ENCODE assay signal across 4 fruit fly cellular contexts in genomic region chr3R:23757912-23758607, dm6.
TF ChIP-seq lines count a peak whose summit lies in the region.

TSS of gene PTPMT1 (plus strand) at chr3R:23758339.
TSS of gene Hrd3 (minus strand) at chr3R:23758557.

TF ChIP-seq in whole organism, adult, 20 proteins besides CTCF, POLR2A, EP300 and RAD21 (continued from another document):
- TF ChIP-seq CG5204 (GFP tag; optimal IDR thresholded peaks at IDR 0.05; lab: Kevin White, UChicago): peak; percentile 99
- peak; percentile 98 for TF ChIP-seq Crg-1 (GFP tag; optimal IDR thresholded peaks at IDR 0.05; lab: Kevin White, UChicago)

TF ChIP-seq in whole organism, embryonic, 481 proteins besides CTCF, POLR2A, EP300 and RAD21 (continued from another document and continues in another):
- TF ChIP-seq Fer3 (tag; optimal IDR thresholded peaks at IDR 0.05; lab: Kevin White, UChicago): peak; percentile 97
- TF ChIP-seq phol (tag; optimal IDR thresholded peaks at IDR 0.05; lab: Kevin White, UChicago): peak; percentile 99
- TF ChIP-seq Oli (tag; optimal IDR thresholded peaks at IDR 0.05; lab: Kevin White, UChicago): peak; percentile 99
- no peak for TF ChIP-seq unc-4 (GFP tag; IDR thresholded peaks at IDR 0.05; lab: Robert Waterston, UW; ENCODE audit: partially characterized antibody)
- peak in 1 of 2 experiments; percentile 95 for TF ChIP-seq Dfd (GFP tag; optimal IDR thresholded peaks at IDR 0.05; lab: Kevin White, UChicago)
- TF ChIP-seq HHEX (GFP tag; optimal IDR thresholded peaks at IDR 0.05; lab: Kevin White, UChicago): peak; percentile 99
- TF ChIP-seq CG15269 (tag; optimal IDR thresholded peaks at IDR 0.05; lab: Kevin White, UChicago): peak; percentile 99
- peak; percentile 96 for TF ChIP-seq ewg (GFP tag; optimal IDR thresholded peaks at IDR 0.05; lab: Kevin White, UChicago)
- peak; percentile 96 for TF ChIP-seq klu (GFP tag; IDR thresholded peaks at IDR 0.05; lab: Robert Waterston, UW)
- TF ChIP-seq CG18476 (GFP tag; optimal IDR thresholded peaks at IDR 0.05; lab: Kevin White, UChicago): peak; percentile 99
- peak; percentile 72 for TF ChIP-seq stwl (tag; optimal IDR thresholded peaks at IDR 0.05; lab: Kevin White, UChicago)
- peak; percentile 92 for TF ChIP-seq CG10959 (GFP tag; IDR thresholded peaks at IDR 0.05; lab: Robert Waterston, UW)
- peak; percentile 96 for TF ChIP-seq zfh1 (GFP tag; IDR thresholded peaks at IDR 0.05; lab: Robert Waterston, UW)
- peak; percentile 98 for TF ChIP-seq cato (GFP tag; optimal IDR thresholded peaks at IDR 0.05; lab: Kevin White, UChicago; ENCODE audit: borderline replicate concordance)
- TF ChIP-seq dm (GFP tag; optimal IDR thresholded peaks at IDR 0.05; lab: Kevin White, UChicago): peak; percentile 92
- TF ChIP-seq dan (GFP tag; IDR thresholded peaks at IDR 0.05; lab: Robert Waterston, UW): peak; percentile 89
- TF ChIP-seq CG33213 (GFP tag; optimal IDR thresholded peaks at IDR 0.05; lab: Kevin White, UChicago): peak; percentile 94
- TF ChIP-seq lola (GFP tag; optimal IDR thresholded peaks at IDR 0.05; lab: Kevin White, UChicago): peak in 1 of 3 experiments; percentile 99
- peak; percentile 95 for TF ChIP-seq ab (GFP tag; optimal IDR thresholded peaks at IDR 0.05; lab: Kevin White, UChicago)
- TF ChIP-seq Xrp1 (GFP tag; IDR thresholded peaks at IDR 0.05; lab: Robert Waterston, UW): peak; percentile 97
- peak; percentile 99 for TF ChIP-seq Usf (GFP tag; optimal IDR thresholded peaks at IDR 0.05; lab: Kevin White, UChicago)
- TF ChIP-seq dati (GFP tag; IDR thresholded peaks at IDR 0.05; lab: Robert Waterston, UW): peak; percentile 80
- TF ChIP-seq pan (optimal IDR thresholded peaks at IDR 0.05; lab: Kevin White, UChicago): no peak
- TF ChIP-seq pan (GFP tag; optimal IDR thresholded peaks at IDR 0.05 in 1 of 2, IDR thresholded peaks at IDR 0.05 in 1 of 2): peak in 1 of 2 experiments; percentile 93
- peak; percentile 95 for TF ChIP-seq CG7372 (GFP tag; IDR thresholded peaks at IDR 0.05; lab: Robert Waterston, UW)
- TF ChIP-seq CG8089 (GFP tag; optimal IDR thresholded peaks at IDR 0.05; lab: Kevin White, UChicago): peak; percentile 94
- peak; percentile 88 for TF ChIP-seq ase (GFP tag; IDR thresholded peaks at IDR 0.05; lab: Robert Waterston, UW)
- peak; percentile 95 for TF ChIP-seq E2f1 (GFP tag; IDR thresholded peaks at IDR 0.05; lab: Robert Waterston, UW)
- TF ChIP-seq CG5180 (GFP tag; optimal IDR thresholded peaks at IDR 0.05; lab: Kevin White, UChicago): peak; percentile 92
- TF ChIP-seq BtbVII (GFP tag; optimal IDR thresholded peaks at IDR 0.05; lab: Kevin White, UChicago): peak; percentile 98
- TF ChIP-seq Kr (GFP tag; optimal IDR thresholded peaks at IDR 0.05; lab: Kevin White, UChicago): peak; percentile 84
- peak; percentile 97 for TF ChIP-seq CG11695 (GFP tag; IDR thresholded peaks at IDR 0.05; lab: Robert Waterston, UW)
- peak; percentile 94 for TF ChIP-seq ttk (GFP tag; IDR thresholded peaks at IDR 0.05; lab: Robert Waterston, UW)
- TF ChIP-seq Dad (GFP tag; optimal IDR thresholded peaks at IDR 0.05; lab: Kevin White, UChicago): peak; percentile 97
- peak; percentile 89 for TF ChIP-seq wdn (GFP tag; IDR thresholded peaks at IDR 0.05; lab: Robert Waterston, UW)
- peak; percentile 82 for TF ChIP-seq luna (GFP tag; optimal IDR thresholded peaks at IDR 0.05; lab: Kevin White, UChicago)
- TF ChIP-seq CG4730 (GFP tag; IDR thresholded peaks at IDR 0.05; lab: Robert Waterston, UW): peak; percentile 94
- peak; percentile 82 for TF ChIP-seq CG7928 (GFP tag; optimal IDR thresholded peaks at IDR 0.05; lab: Kevin White, UChicago)
- TF ChIP-seq CG2678 (tag; optimal IDR thresholded peaks at IDR 0.05; lab: Kevin White, UChicago): peak; percentile 99
- TF ChIP-seq Stat92E (GFP tag; optimal IDR thresholded peaks at IDR 0.05; lab: Kevin White, UChicago): peak in 1 of 3 experiments; percentile 96
- peak; percentile 84 for TF ChIP-seq MBD-R2 (GFP tag; IDR thresholded peaks at IDR 0.05; lab: Robert Waterston, UW)
- TF ChIP-seq CG4360 (GFP tag; IDR thresholded peaks at IDR 0.05; lab: Robert Waterston, UW): peak; percentile 65

TF ChIP-seq in whole organism, prepupa, 60 proteins besides CTCF, POLR2A, EP300 and RAD21 (continued from another document):
- peak; percentile 99 for TF ChIP-seq CG3919 (GFP tag; optimal IDR thresholded peaks at IDR 0.05; lab: Kevin White, UChicago)
- peak; percentile 99 for TF ChIP-seq CG11762 (GFP tag; optimal IDR thresholded peaks at IDR 0.05; lab: Kevin White, UChicago; ENCODE audit: insufficient read depth)
- peak; percentile 100 for TF ChIP-seq CG32006 (GFP tag; optimal IDR thresholded peaks at IDR 0.05; lab: Kevin White, UChicago)
- TF ChIP-seq Smox (GFP tag; optimal IDR thresholded peaks at IDR 0.05; lab: Kevin White, UChicago): peak; percentile 99
- TF ChIP-seq Blimp-1 (GFP tag; optimal IDR thresholded peaks at IDR 0.05; lab: Kevin White, UChicago): peak; percentile 94
- TF ChIP-seq CG6792 (GFP tag; optimal IDR thresholded peaks at IDR 0.05; lab: Kevin White, UChicago): peak; percentile 98
- peak; percentile 94 for TF ChIP-seq eg (GFP tag; IDR thresholded peaks at IDR 0.05; lab: Robert Waterston, UW)
- TF ChIP-seq esn (GFP tag; optimal IDR thresholded peaks at IDR 0.05; lab: Kevin White, UChicago): peak; percentile 100
- TF ChIP-seq Gug (GFP tag; IDR thresholded peaks at IDR 0.05; lab: Robert Waterston, UW): peak; percentile 96
- peak; percentile 99 for TF ChIP-seq topi (GFP tag; optimal IDR thresholded peaks at IDR 0.05; lab: Kevin White, UChicago)
- peak; percentile 95 for TF ChIP-seq CG11294 (GFP tag; IDR thresholded peaks at IDR 0.05; lab: Robert Waterston, UW)
- TF ChIP-seq CG1621 (tag; optimal IDR thresholded peaks at IDR 0.05; lab: Kevin White, UChicago): peak; percentile 94
- peak; percentile 99 for TF ChIP-seq svp (GFP tag; lab: Kevin White, UChicago)
- peak; percentile 98 for TF ChIP-seq Lpt (GFP tag; optimal IDR thresholded peaks at IDR 0.05; lab: Kevin White, UChicago)
- peak; percentile 99 for TF ChIP-seq Eip75B (GFP tag; optimal IDR thresholded peaks at IDR 0.05; lab: Kevin White, UChicago)
- peak; percentile 99 for TF ChIP-seq lz (GFP tag; optimal IDR thresholded peaks at IDR 0.05; lab: Kevin White, UChicago)
- peak; percentile 99 for TF ChIP-seq CG10631 (GFP tag; optimal IDR thresholded peaks at IDR 0.05; lab: Kevin White, UChicago)
- TF ChIP-seq CG8119 (GFP tag; IDR thresholded peaks at IDR 0.05; lab: Robert Waterston, UW): peak; percentile 97
- TF ChIP-seq CG10669 (GFP tag; optimal IDR thresholded peaks at IDR 0.05; lab: Kevin White, UChicago): peak; percentile 99
- TF ChIP-seq achi (GFP tag; optimal IDR thresholded peaks at IDR 0.05; lab: Kevin White, UChicago): peak; percentile 98
- TF ChIP-seq CG6808 (GFP tag; optimal IDR thresholded peaks at IDR 0.05; lab: Kevin White, UChicago): peak; percentile 98
- TF ChIP-seq Eip78C (GFP tag; lab: Kevin White, UChicago): peak; percentile 100
- peak; percentile 98 for TF ChIP-seq Ets96B (tag; optimal IDR thresholded peaks at IDR 0.05; lab: Kevin White, UChicago)
- peak; percentile 99 for TF ChIP-seq spab (GFP tag; optimal IDR thresholded peaks at IDR 0.05; lab: Kevin White, UChicago)
- TF ChIP-seq dsx (GFP tag; optimal IDR thresholded peaks at IDR 0.05; lab: Kevin White, UChicago; ENCODE audit: poor library complexity, severe bottlenecking): peak; percentile 96
- TF ChIP-seq CG31627 (GFP tag; optimal IDR thresholded peaks at IDR 0.05; lab: Kevin White, UChicago): peak; percentile 99
- peak; percentile 99 for TF ChIP-seq dac (GFP tag; optimal IDR thresholded peaks at IDR 0.05; lab: Kevin White, UChicago)
- TF ChIP-seq vri (GFP tag; optimal IDR thresholded peaks at IDR 0.05; lab: Kevin White, UChicago): peak; percentile 97
- peak; percentile 97 for TF ChIP-seq CG7368 (GFP tag; optimal IDR thresholded peaks at IDR 0.05; lab: Kevin White, UChicago)
- peak; percentile 99 for TF ChIP-seq Met (GFP tag; optimal IDR thresholded peaks at IDR 0.05; lab: Kevin White, UChicago)
- TF ChIP-seq net (GFP tag; optimal IDR thresholded peaks at IDR 0.05; lab: Kevin White, UChicago): peak; percentile 99
- TF ChIP-seq CG6854 (GFP tag; optimal IDR thresholded peaks at IDR 0.05; lab: Kevin White, UChicago): peak; percentile 97
- peak; percentile 99 for TF ChIP-seq CG6276 (GFP tag; optimal IDR thresholded peaks at IDR 0.05; lab: Kevin White, UChicago)
- peak; percentile 95 to 100 for TF ChIP-seq salr (GFP tag; optimal IDR thresholded peaks at IDR 0.05; lab: Kevin White, UChicago)
- peak; percentile 99 for TF ChIP-seq CG3032 (tag; optimal IDR thresholded peaks at IDR 0.05; lab: Kevin White, UChicago)
- TF ChIP-seq Hr4 (GFP tag; optimal IDR thresholded peaks at IDR 0.05; lab: Kevin White, UChicago): peak; percentile 99
- TF ChIP-seq acj6 (GFP tag; optimal IDR thresholded peaks at IDR 0.05; lab: Kevin White, UChicago): peak; percentile 99
- TF ChIP-seq CG4318 (GFP tag; optimal IDR thresholded peaks at IDR 0.05; lab: Kevin White, UChicago): peak; percentile 99
- peak; percentile 94 for TF ChIP-seq Eip93F (GFP tag; optimal IDR thresholded peaks at IDR 0.05; lab: Kevin White, UChicago)
- TF ChIP-seq Hr39 (GFP tag; optimal IDR thresholded peaks at IDR 0.05; lab: Kevin White, UChicago): peak; percentile 98
- TF ChIP-seq CG15336 (GFP tag; IDR thresholded peaks at IDR 0.05; lab: Robert Waterston, UW): peak; percentile 97
TF ChIP-seq in whole organism, prepupa: peak in this region for 60.

TF ChIP-seq in whole organism, wandering third instar larva, 38 proteins besides CTCF, POLR2A, EP300 and RAD21 (continued from another document):
- TF ChIP-seq GATAd (GFP tag; optimal IDR thresholded peaks at IDR 0.05; lab: Kevin White, UChicago) (peak; percentile 95), Hr78 (GFP tag; optimal IDR thresholded peaks at IDR 0.05; lab: Kevin White, UChicago) (no peak), CG32264 (GFP tag; optimal IDR thresholded peaks at IDR 0.05; lab: Kevin White, UChicago) (peak; percentile 90), Dfd (GFP tag; optimal IDR thresholded peaks at IDR 0.05; lab: Kevin White, UChicago) (no peak), fru (GFP tag; optimal IDR thresholded peaks at IDR 0.05; lab: Kevin White, UChicago) (peak; percentile 99), brk (GFP tag; optimal IDR thresholded peaks at IDR 0.05; lab: Kevin White, UChicago) (no peak), CrebA (GFP tag; optimal IDR thresholded peaks at IDR 0.05; lab: Kevin White, UChicago; ENCODE audit: borderline replicate concordance) (no peak), N (GFP tag; optimal IDR thresholded peaks at IDR 0.05; lab: Kevin White, UChicago) (no peak), tai (GFP tag; optimal IDR thresholded peaks at IDR 0.05; lab: Kevin White, UChicago) (no peak), h (GFP tag; optimal IDR thresholded peaks at IDR 0.05; lab: Kevin White, UChicago) (peak; percentile 99), psq (GFP tag; optimal IDR thresholded peaks at IDR 0.05; lab: Kevin White, UChicago) (peak; percentile 97), Jra (GFP tag; optimal IDR thresholded peaks at IDR 0.05; lab: Kevin White, UChicago) (peak; percentile 97), OdsH (GFP tag; optimal IDR thresholded peaks at IDR 0.05; lab: Kevin White, UChicago) (peak; percentile 98), Hnf4 (GFP tag; optimal IDR thresholded peaks at IDR 0.05; lab: Kevin White, UChicago) (peak; percentile 95), woc (GFP tag; optimal IDR thresholded peaks at IDR 0.05; lab: Kevin White, UChicago) (peak; percentile 94), dsf (GFP tag; optimal IDR thresholded peaks at IDR 0.05; lab: Kevin White, UChicago; ENCODE audit: borderline replicate concordance) (peak; percentile 93)
